Worm (Caenorhabditis elegans) whole organism, L4 larva: ENCODE data around the gene Y50D4C.5.

Experiments
- F10B5.3 ChIP-seq: sonication (generic microtip); optimal IDR thresholded peaks from 2 replicates; lab custom pipeline; 2016; ENCODE audit warnings: mild to moderate bottlenecking, missing genetic modification characterization, missing compliant biosample characterization
- F37D6.2 ChIP-seq: sonication (generic microtip); optimal IDR thresholded peaks from 2 replicates; lab custom pipeline; 2016; ENCODE audit warnings: mild to moderate bottlenecking, missing genetic modification characterization, missing compliant biosample characterization
- T26A8.4 ChIP-seq: fragments of 200-800 bp; sonication (Bioruptor generic); IDR thresholded peaks from 2 replicates; pipeline ENCODE4 v1.3.6; 2022; ENCODE audit warnings: missing genetic modification characterization, missing compliant biosample characterization
- ZK337.2 ChIP-seq: fragments of 200-800 bp; sonication (Bioruptor generic); IDR thresholded peaks from 2 replicates; pipeline ENCODE4 v1.3.6; 2022; ENCODE audit warnings: missing genetic modification reagents, missing genetic modification characterization, missing compliant biosample characterization
- aha-1 ChIP-seq: fragments of 150-350 bp; peaks from one replicate; lab custom pipeline; 2014; ENCODE audit warnings: missing biosample characterization, missing genetic modification characterization
- arid-1 ChIP-seq: fragments of 200-800 bp; sonication (Bioruptor generic); conservative IDR thresholded peaks from 2 replicates; pipeline ENCODE4 v1.3.6; 2022; ENCODE audit warnings: missing genetic modification reagents, missing genetic modification characterization, missing compliant biosample characterization
- attf-4 ChIP-seq: sonication (generic microtip); optimal IDR thresholded peaks from 3 replicates; lab custom pipeline; 2017; ENCODE audit warnings: missing biosample characterization, missing genetic modification characterization
- ces-1 ChIP-seq: fragments of 150-350 bp; sonication (generic microtip); optimal IDR thresholded peaks from 4 replicates; lab custom pipeline; 2014; ENCODE audit warnings: missing biosample characterization, missing genetic modification reagents, missing genetic modification characterization
- ctbp-1 ChIP-seq: fragments of 200-800 bp; sonication (Bioruptor generic); IDR thresholded peaks from 2 replicates; pipeline ENCODE4 v1.3.6; 2022; ENCODE audit warnings: missing genetic modification reagents, missing genetic modification characterization, missing compliant biosample characterization
- daf-16 ChIP-seq, 3 experiments: sonication (generic microtip); optimal IDR thresholded peaks; 2 replicates each; lab custom pipeline; 2016 to 2017; ENCODE audit warnings: missing genetic modification characterization in 3 of 3, missing genetic modification reagents in 3 of 3, mild to moderate bottlenecking in 2 of 3, missing compliant biosample characterization in 2 of 3, missing biosample characterization in 1 of 3, moderate library complexity in 1 of 3
- daf-19 ChIP-seq: fragments of 200-800 bp; sonication (Bioruptor generic); conservative IDR thresholded peaks from 2 replicates; pipeline ENCODE4 v1.3.6; 2022; ENCODE audit warnings: missing genetic modification characterization, missing compliant biosample characterization
- daf-8 ChIP-seq: fragments of 200-800 bp; sonication (Bioruptor generic); IDR thresholded peaks from 2 replicates; pipeline ENCODE4 v1.3.6; 2022; ENCODE audit warnings: missing genetic modification characterization, missing compliant biosample characterization
- dmd-6 ChIP-seq: fragments of 200-800 bp; sonication (Bioruptor generic); IDR thresholded peaks from 2 replicates; pipeline ENCODE4 v1.3.6; 2022; ENCODE audit warnings: missing genetic modification reagents, missing genetic modification characterization, missing compliant biosample characterization
- dmd-8 ChIP-seq: fragments of 200-800 bp; sonication (Bioruptor generic); IDR thresholded peaks from 2 replicates; pipeline ENCODE4 v1.3.6; 2022; ENCODE audit warnings: missing genetic modification characterization, missing compliant biosample characterization
- egl-43 ChIP-seq: fragments of 200-800 bp; sonication (Bioruptor generic); IDR thresholded peaks from 2 replicates; pipeline ENCODE4 v1.3.6; 2022; ENCODE audit warnings: missing genetic modification reagents, missing genetic modification characterization, missing compliant biosample characterization
- hif-1 ChIP-seq, 2 experiments: sonication (generic microtip); optimal IDR thresholded peaks; 2 replicates each; lab custom pipeline; 2016 to 2017; ENCODE audit warnings: missing compliant biosample characterization in 2 of 2, missing genetic modification characterization in 2 of 2, missing genetic modification reagents in 2 of 2, missing genotype in 2 of 2, mild to moderate bottlenecking in 1 of 2
- hlh-11 ChIP-seq: fragments of 200-800 bp; sonication (Bioruptor generic); optimal IDR thresholded peaks from 2 replicates; lab custom pipeline; 2018; ENCODE audit warnings: mild to moderate bottlenecking, missing genetic modification characterization, missing compliant biosample characterization
- hmg-1.1 ChIP-seq: fragments of 200-800 bp; sonication (Bioruptor generic); IDR thresholded peaks from 2 replicates; pipeline ENCODE4 v1.3.6; 2022; ENCODE audit warnings: missing genetic modification reagents, missing genetic modification characterization, missing compliant biosample characterization
- jun-1 ChIP-seq: fragments of 150-350 bp; optimal IDR thresholded peaks from 2 replicates; lab custom pipeline; 2014; ENCODE audit warnings: missing biosample characterization, missing genetic modification reagents, missing genetic modification characterization
- lin-38 ChIP-seq: fragments of 200-800 bp; sonication (Bioruptor generic); IDR thresholded peaks from 2 replicates; pipeline ENCODE4 v1.3.6; 2022; ENCODE audit warnings: missing genetic modification reagents, missing genetic modification characterization, missing compliant biosample characterization
- lin-39 ChIP-seq: fragments of 150-350 bp; optimal IDR thresholded peaks from 2 replicates; lab custom pipeline; 2014; ENCODE audit warnings: missing biosample characterization, missing genetic modification reagents, missing genetic modification characterization
- lir-3 ChIP-seq: sonication (generic microtip); optimal IDR thresholded peaks from 2 replicates; lab custom pipeline; 2016; ENCODE audit warnings: mild to moderate bottlenecking, missing genetic modification characterization, missing compliant biosample characterization
- nhr-48 ChIP-seq: sonication (generic microtip); optimal IDR thresholded peaks from 2 replicates; lab custom pipeline; 2016; ENCODE audit warnings: mild to moderate bottlenecking, missing genetic modification characterization, missing compliant biosample characterization
- nhr-77 ChIP-seq: fragments of 150-350 bp; optimal IDR thresholded peaks from 2 replicates; lab custom pipeline; 2014; ENCODE audit warnings: missing biosample characterization, missing genetic modification characterization
- pqm-1 ChIP-seq: sonication (generic microtip); optimal IDR thresholded peaks from 2 replicates; lab custom pipeline; 2017; ENCODE audit warnings: missing biosample characterization, missing genetic modification characterization
- saeg-2 ChIP-seq: fragments of 200-800 bp; sonication (Bioruptor generic); IDR thresholded peaks from 2 replicates; pipeline ENCODE4 v1.3.6; 2022; ENCODE audit warnings: missing genetic modification reagents, missing genetic modification characterization, missing compliant biosample characterization
- sdz-12 ChIP-seq: fragments of 200-800 bp; sonication (Bioruptor generic); optimal IDR thresholded peaks from 2 replicates; lab custom pipeline; 2018; ENCODE audit warnings: mild to moderate bottlenecking, missing genetic modification characterization, missing compliant biosample characterization
- set-16 ChIP-seq: fragments of 200-800 bp; sonication (Bioruptor generic); IDR thresholded peaks from 2 replicates; pipeline ENCODE4 v1.3.6; 2022; ENCODE audit warnings: missing genetic modification reagents, missing genetic modification characterization, missing compliant biosample characterization
- spr-3 ChIP-seq: fragments of 200-800 bp; sonication (Bioruptor generic); optimal IDR thresholded peaks from 2 replicates; lab custom pipeline; 2018; ENCODE audit warnings: mild to moderate bottlenecking, missing genetic modification characterization, missing compliant biosample characterization
- tra-1 ChIP-seq: fragments of 200-800 bp; sonication (Bioruptor generic); IDR thresholded peaks from 2 replicates; pipeline ENCODE4 v1.3.6; 2022; ENCODE audit warnings: missing genetic modification reagents, missing genetic modification characterization, missing compliant biosample characterization
- zip-2 ChIP-seq: fragments of 150-350 bp; optimal IDR thresholded peaks from 2 replicates; lab custom pipeline; 2014; ENCODE audit warnings: missing biosample characterization, missing genetic modification characterization
- ztf-7 ChIP-seq: fragments of 150-350 bp; optimal IDR thresholded peaks from 2 replicates; lab custom pipeline; 2014; ENCODE audit warnings: missing biosample characterization, missing genetic modification characterization

Gene Y50D4C.5

DNA sequence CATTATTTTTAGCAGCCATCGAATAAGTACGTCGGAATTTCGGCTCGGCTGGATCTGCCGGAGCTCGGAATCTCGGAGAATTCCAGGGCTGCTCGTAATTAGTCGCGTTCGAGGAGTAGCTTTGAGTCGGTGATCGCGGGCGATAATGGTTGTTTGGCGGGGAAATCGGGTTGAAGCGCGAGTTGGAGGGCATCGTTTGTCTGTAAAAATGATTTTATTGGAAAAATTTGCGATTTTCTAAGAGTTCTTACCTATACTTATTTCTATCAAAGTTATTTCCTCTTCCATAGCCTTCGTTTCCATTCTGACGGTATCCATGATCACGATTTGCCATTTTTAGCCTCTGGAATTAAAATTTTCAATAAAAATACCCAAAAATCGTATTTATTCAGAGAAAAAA, at the start of gene Y50D4C.5:
Gene Y50D4C.5, minus strand, starts transcription at position 345 of the 400 bp plus-strand sequence.
- TF ChIP-seq set-16 (peak; percentile 21; the same call in 1 of the 2 replicates), nhr-48 (tag; lab: Kevin White, UChicago) (no peak)
- TF ChIP-seq, all 104 proteins: peak for 1

DNA sequence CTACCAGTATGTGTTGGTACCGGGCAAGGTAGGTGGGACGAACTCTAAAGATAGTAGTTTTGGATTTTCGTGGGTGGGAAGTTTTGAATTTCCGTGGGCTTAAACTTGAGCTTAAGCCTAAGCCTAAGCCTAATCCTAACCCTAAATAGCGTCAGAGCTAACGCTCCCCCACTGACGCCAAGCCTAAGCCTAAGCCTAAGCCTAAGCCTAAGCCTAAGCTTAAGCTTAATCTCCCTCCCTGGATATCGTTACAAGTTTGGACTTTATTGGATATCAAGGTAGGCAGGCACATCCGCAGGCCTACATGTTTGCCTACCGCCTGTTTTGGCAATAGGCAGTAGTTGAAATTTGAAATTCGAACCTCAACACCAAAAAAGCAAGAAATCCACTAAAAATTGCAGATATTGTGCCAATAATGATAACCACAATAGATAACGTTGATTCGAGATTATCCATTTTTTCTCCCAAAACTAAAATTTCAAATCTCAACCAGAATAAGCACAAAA, 49.1 kb upstream of the Y50D4C.5 start, which contains the start of gene K10C9.4:
Gene K10C9.4, minus strand, starts transcription at position 456 of the 506 bp plus-strand sequence.
- TF ChIP-seq lin-39 (no peak), zip-2 (no peak), arid-1 (GFP tag; lab: Robert Waterston, UW) (0 out of 2 replicates have a peak, but pooled peaks have one; percentile 21), hmg-1.1 (0 out of 2 replicates have a peak, but pooled peaks have one; percentile 15)

DNA sequence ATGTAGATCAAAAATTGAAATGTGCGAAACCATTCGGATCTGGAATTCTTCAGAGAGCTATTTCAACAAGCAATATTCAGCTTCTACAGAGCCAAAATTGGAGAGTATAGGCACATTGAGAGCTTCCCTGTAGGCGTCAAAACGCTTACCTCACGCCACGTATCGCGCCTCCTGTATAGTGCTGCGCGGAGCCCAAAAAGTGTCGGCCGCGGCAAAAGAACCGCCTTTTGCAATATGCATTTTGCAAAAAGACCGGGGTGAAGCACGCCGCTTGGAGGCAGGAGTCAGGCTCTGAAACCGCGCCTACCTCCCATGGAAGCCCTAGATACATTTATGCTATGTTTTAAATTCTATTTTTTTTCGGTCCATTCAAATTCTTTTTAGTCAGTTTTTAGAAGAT, 48.1 kb upstream of the Y50D4C.5 start:
- no peak for TF ChIP-seq ctbp-1 (GFP tag; lab: Robert Waterston, UW)
- no peak for TF ChIP-seq zip-2
- peak; percentile 45 for TF ChIP-seq set-16
- TF ChIP-seq F10B5.3 (tag; lab: Kevin White, UChicago) = no peak
- 0 out of 2 replicates have a peak, but pooled peaks have one; percentile 30 for TF ChIP-seq egl-43 (GFP tag; lab: Robert Waterston, UW)
- TF ChIP-seq tra-1 (GFP tag; lab: Robert Waterston, UW) = no peak
- no peak for TF ChIP-seq spr-3 (GFP tag; lab: Kevin White, UChicago)

DNA sequence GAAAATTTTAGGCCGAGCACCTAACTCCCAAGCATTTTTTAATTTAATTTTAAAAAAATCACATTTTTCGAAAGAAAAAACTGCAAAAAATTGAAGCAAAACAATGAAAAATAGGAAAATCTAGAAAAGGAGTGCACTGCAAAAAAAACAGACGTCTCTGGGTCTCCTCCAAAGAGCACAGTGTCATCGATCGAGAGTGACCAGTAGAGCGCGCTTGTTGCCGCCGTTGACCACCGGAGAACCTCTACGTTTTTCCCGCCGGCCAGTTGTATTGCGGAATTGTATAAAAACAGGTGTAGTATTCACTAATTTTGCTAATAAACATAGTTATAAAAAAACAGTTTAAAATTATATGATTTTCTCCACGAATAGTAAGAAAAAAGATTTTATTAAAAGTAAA, 45.8 kb upstream of the Y50D4C.5 start:
- TF ChIP-seq hlh-11 (tag; lab: Kevin White, UChicago) (peak; percentile 4), lin-38 (peak; percentile 59), lir-3 (no peak), T26A8.4 (GFP tag; lab: Robert Waterston, UW) (no peak), daf-16 (GFP tag; optimal IDR thresholded peaks at IDR 0.05; lab: Kevin White, UChicago) (no peak), daf-16 (tag; optimal IDR thresholded peaks at IDR 0.05; lab: Kevin White, UChicago) (peak; percentile 45)

DNA sequence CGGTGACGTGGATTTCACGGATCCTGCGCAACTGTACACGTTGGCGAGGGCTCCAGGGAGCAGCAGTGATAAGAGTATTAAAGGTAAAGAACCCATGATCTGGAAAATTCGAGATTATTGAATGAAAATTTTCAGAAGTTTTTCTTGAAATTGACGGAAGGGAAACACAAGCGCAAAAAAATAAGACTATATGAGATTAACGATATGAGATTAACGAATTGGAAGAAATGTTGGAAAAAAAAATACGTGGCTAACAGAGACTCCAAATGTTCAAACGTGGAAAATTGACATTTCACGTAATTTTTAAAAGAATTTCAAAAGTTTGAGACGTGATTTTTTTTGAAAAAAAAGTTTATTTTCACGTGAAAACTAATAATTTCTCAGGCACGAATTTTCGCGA, 44.9 kb upstream of the Y50D4C.5 start, which contains the start of gene nra-4:
Gene nra-4, minus strand, starts transcription at position 101 of the 400 bp plus-strand sequence.
- TF ChIP-seq attf-4 (tag; lab: Kevin White, UChicago) = no peak
- no peak for TF ChIP-seq nhr-77 (tag; lab: Kevin White, UChicago)
- no peak for TF ChIP-seq ces-1 (GFP tag; lab: Kevin White, UChicago)
- TF ChIP-seq ztf-7 (tag; lab: Kevin White, UChicago) = no peak
- no peak for TF ChIP-seq F37D6.2
- no peak for TF ChIP-seq saeg-2
- TF ChIP-seq daf-19 (GFP tag; lab: Robert Waterston, UW) = no peak
- no peak for TF ChIP-seq sdz-12 (GFP tag; lab: Kevin White, UChicago)
- TF ChIP-seq dmd-8 (GFP tag; lab: Robert Waterston, UW) = no peak
- TF ChIP-seq jun-1 = no peak
- TF ChIP-seq ZK337.2 = no peak
- TF ChIP-seq hmg-1.1 = no peak

DNA sequence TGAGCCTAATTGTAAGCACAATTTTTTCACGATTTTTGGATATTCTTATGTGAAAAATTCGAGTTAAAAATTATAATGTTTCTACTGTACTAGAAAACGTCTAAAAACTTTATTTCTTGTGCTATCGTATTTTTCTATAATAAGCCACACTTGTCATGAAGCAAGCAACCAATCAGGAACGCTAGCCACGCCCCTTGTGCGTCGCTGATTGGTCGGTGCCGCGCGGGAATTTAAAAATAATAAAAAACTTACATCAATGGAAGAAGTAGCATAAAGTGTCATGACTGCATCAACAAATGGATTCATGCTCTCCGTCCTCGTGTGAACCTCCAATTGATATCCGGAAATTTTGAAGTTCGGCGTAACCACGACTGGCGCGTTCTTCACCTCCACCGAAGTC, 43.7 kb upstream of the Y50D4C.5 start:
- TF ChIP-seq aha-1 (tag; lab: Kevin White, UChicago) = peak; percentile 35
- TF ChIP-seq pqm-1 (tag; lab: Kevin White, UChicago) = no peak
- TF ChIP-seq, all 104 proteins: peak for 1

DNA sequence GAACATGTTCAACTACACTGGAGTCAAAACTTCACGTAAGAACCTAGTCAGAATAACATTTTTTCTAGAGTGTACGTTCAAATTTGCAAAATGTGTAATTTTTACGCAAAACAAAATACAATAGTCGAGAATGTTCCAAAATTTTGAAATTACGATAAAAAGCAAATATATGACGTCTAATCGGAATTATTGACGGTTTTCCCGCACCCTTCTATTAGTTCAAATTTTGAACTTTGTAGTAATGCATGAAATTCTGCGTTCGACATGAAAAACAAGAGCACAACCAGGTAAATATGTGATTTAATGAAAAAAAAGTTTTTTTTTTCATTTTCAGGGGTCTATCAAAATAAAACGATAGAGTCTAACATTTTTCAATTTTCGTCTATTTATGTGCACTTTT, 34.5 kb upstream of the Y50D4C.5 start:
- no peak for TF ChIP-seq daf-8 (GFP tag; lab: Robert Waterston, UW)
- TF ChIP-seq dmd-6 (GFP tag; lab: Robert Waterston, UW) = peak; percentile 51
- peak in 1 of 2 experiments; percentile 82 for TF ChIP-seq hif-1 (tag; optimal IDR thresholded peaks at IDR 0.05; lab: Kevin White, UChicago)
